Fruit fly (Drosophila melanogaster) whole organism, adult: ENCODE results near the gene CG7054.
A peak's percentile ranks its signal among the peaks of the same experiment; 100 is the strongest.

Experiments used
- CG11617 ChIP-seq: fragments of 200-800 bp; sonication (Bioruptor generic); optimal IDR thresholded peaks from 2 replicates; lab custom pipeline; 2017; ENCODE audit warnings: mild to moderate bottlenecking, missing biosample characterization, missing genetic modification reagents, missing genetic modification characterization
- CG12768 ChIP-seq: fragments of 200-800 bp; sonication (Bioruptor generic); optimal IDR thresholded peaks from 2 replicates; lab custom pipeline; 2017; ENCODE audit warnings: missing biosample characterization, missing genetic modification characterization, mild to moderate bottlenecking, moderate library complexity, missing genetic modification reagents
- CG14711 ChIP-seq: fragments of 200-800 bp; sonication (Bioruptor generic); optimal IDR thresholded peaks from 2 replicates; lab custom pipeline; 2018; ENCODE audit warnings: missing biosample characterization, mild to moderate bottlenecking, missing genetic modification characterization, moderate library complexity
- CG1620 ChIP-seq: fragments of 200-800 bp; sonication (Bioruptor generic); optimal IDR thresholded peaks from 2 replicates; lab custom pipeline; 2016; ENCODE audit warnings: missing biosample characterization, missing genetic modification characterization
- CG33017 ChIP-seq: fragments of 200-800 bp; sonication (Bioruptor generic); optimal IDR thresholded peaks from 2 replicates; lab custom pipeline; 2018; ENCODE audit warnings: missing biosample characterization, mild to moderate bottlenecking, missing genetic modification characterization, moderate library complexity
- CG5204 ChIP-seq: fragments of 200-800 bp; sonication (Bioruptor generic); optimal IDR thresholded peaks from 2 replicates; lab custom pipeline; 2016; ENCODE audit warnings: missing biosample characterization, missing genetic modification characterization
- CG7045 ChIP-seq: fragments of 200-800 bp; sonication (Bioruptor generic); optimal IDR thresholded peaks from 2 replicates; lab custom pipeline; 2017; ENCODE audit warnings: missing biosample characterization, mild to moderate bottlenecking, missing genetic modification characterization
- CG7101 ChIP-seq: fragments of 200-800 bp; sonication (Bioruptor generic); optimal IDR thresholded peaks from 2 replicates; lab custom pipeline; 2018; ENCODE audit warnings: missing biosample characterization, mild to moderate bottlenecking, missing genetic modification characterization, moderate library complexity
- Clk ChIP-seq: fragments of 200-800 bp; sonication (Bioruptor generic); optimal IDR thresholded peaks from 2 replicates; lab custom pipeline; 2017; ENCODE audit warnings: missing biosample characterization, missing genetic modification characterization
- Crg-1 ChIP-seq: fragments of 200-800 bp; sonication (Bioruptor generic); optimal IDR thresholded peaks from 2 replicates; lab custom pipeline; 2016; ENCODE audit warnings: missing biosample characterization, missing genetic modification characterization
- Hr96 ChIP-seq: fragments of 200-800 bp; sonication (Bioruptor generic); optimal IDR thresholded peaks from 2 replicates; lab custom pipeline; 2016; ENCODE audit warnings: missing biosample characterization, missing genetic modification characterization
- Mnt ChIP-seq: fragments of 200-800 bp; sonication (Bioruptor generic); optimal IDR thresholded peaks from 2 replicates; lab custom pipeline; 2016; ENCODE audit warnings: missing biosample characterization, mild to moderate bottlenecking, missing genetic modification characterization
- bab1 ChIP-seq: fragments of 200-800 bp; sonication (Bioruptor generic); optimal IDR thresholded peaks from 3 replicates; lab custom pipeline; 2019; ENCODE audit warnings: missing biosample characterization, mild to moderate bottlenecking, missing genetic modification characterization, moderate library complexity
- cic ChIP-seq: fragments of 200-800 bp; sonication (Bioruptor generic); optimal IDR thresholded peaks from 2 replicates; lab custom pipeline; 2017; ENCODE audit warnings: missing biosample characterization, mild to moderate bottlenecking, missing genetic modification characterization, moderate library complexity
- cnc ChIP-seq, 2 experiments: fragments of >200 bp; optimal IDR thresholded peaks; 2 replicates each; lab custom pipeline; 2017
- kay ChIP-seq: fragments of 200-800 bp; sonication (Bioruptor generic); peaks from one replicate; lab custom pipeline; 2016; ENCODE audit warnings: missing biosample characterization, missing genetic modification characterization, borderline replicate concordance
- ovo ChIP-seq: fragments of 200-800 bp; sonication (Bioruptor generic); optimal IDR thresholded peaks from 2 replicates; lab custom pipeline; 2016; ENCODE audit warnings: missing biosample characterization, missing genetic modification characterization
- pad ChIP-seq: fragments of 200-800 bp; sonication (Bioruptor generic); optimal IDR thresholded peaks from 3 replicates; lab custom pipeline; 2017; ENCODE audit warnings: missing biosample characterization, missing genetic modification characterization, mild to moderate bottlenecking, moderate library complexity, missing genetic modification reagents
- tj ChIP-seq: fragments of 200-800 bp; sonication (Bioruptor generic); optimal IDR thresholded peaks from 3 replicates; lab custom pipeline; 2017; ENCODE audit warnings: missing biosample characterization, mild to moderate bottlenecking, missing genetic modification characterization, moderate library complexity
- toe ChIP-seq: fragments of 200-800 bp; sonication (Bioruptor generic); optimal IDR thresholded peaks from 2 replicates; lab custom pipeline; 2016; ENCODE audit warnings: missing biosample characterization, missing genetic modification characterization

CG7054 gene

dm6 chr3R:22464611-22465113 lies at the start of gene CG7054:
CG7054 (plus strand) TSS chr3R:22464985.
- TF ChIP-seq CG11617 (GFP tag; lab: Kevin White, UChicago) (peak; percentile 68), toe (GFP tag; lab: Kevin White, UChicago) (no peak), pad (peak; percentile 49), CG14711 (tag; lab: Kevin White, UChicago) (peak; percentile 42), CG33017 (tag; lab: Kevin White, UChicago) (peak; percentile 65), cic (GFP tag; lab: Kevin White, UChicago) (peak; percentile 78), ovo (GFP tag; lab: Kevin White, UChicago) (peak; percentile 9), Hr96 (GFP tag; lab: Kevin White, UChicago) (peak; percentile 46), CG5204 (no peak), Crg-1 (no peak), Mnt (GFP tag; lab: Kevin White, UChicago) (peak; percentile 54), CG7045 (GFP tag; lab: Kevin White, UChicago) (peak; percentile 72), CG7101 (tag; lab: Kevin White, UChicago) (peak; percentile 71), tj (GFP tag; lab: Kevin White, UChicago) (peak; percentile 65), bab1 (GFP tag; lab: Kevin White, UChicago) (peak; percentile 15), CG12768 (GFP tag; lab: Kevin White, UChicago) (peak; percentile 61), kay (GFP tag; lab: Kevin White, UChicago) (peak; percentile 98), CG1620 (GFP tag; lab: Kevin White, UChicago) (peak; percentile 10), Clk (GFP tag; lab: Kevin White, UChicago) (no peak), cnc (optimal IDR thresholded peaks at IDR 0.05; lab: Kevin White, UChicago) (no peak)

- TF ChIP-seq Hr96 (GFP tag; lab: Kevin White, UChicago) (no peak), CG1620 (GFP tag; lab: Kevin White, UChicago) (no peak), pad (peak; percentile 27), toe (GFP tag; lab: Kevin White, UChicago) (no peak), CG7045 (GFP tag; lab: Kevin White, UChicago) (no peak), Mnt (GFP tag; lab: Kevin White, UChicago) (peak; percentile 100), CG33017 (tag; lab: Kevin White, UChicago) (no peak), CG12768 (GFP tag; lab: Kevin White, UChicago) (no peak), CG14711 (tag; lab: Kevin White, UChicago) (peak; percentile 19), Crg-1 (no peak), ovo (GFP tag; lab: Kevin White, UChicago) (no peak), cic (GFP tag; lab: Kevin White, UChicago) (peak; percentile 27), CG7101 (tag; lab: Kevin White, UChicago) (peak; percentile 45), Clk (GFP tag; lab: Kevin White, UChicago) (no peak), cnc (optimal IDR thresholded peaks at IDR 0.05; lab: Kevin White, UChicago) (no peak), CG11617 (GFP tag; lab: Kevin White, UChicago) (peak; percentile 6), kay (GFP tag; lab: Kevin White, UChicago) (peak; percentile 88), bab1 (GFP tag; lab: Kevin White, UChicago) (peak; percentile 67), CG5204 (no peak), tj (GFP tag; lab: Kevin White, UChicago) (no peak)
Observed at dm6 chr3R:22420911-22421310, 43.9 kb upstream of the CG7054 start, which contains the start of the genes Nop56 and mats. Nop56 (minus strand) TSS chr3R:22421068. mats (plus strand) TSS chr3R:22421161.

- TF ChIP-seq kay (GFP tag; lab: Kevin White, UChicago) (no peak), CG11617 (GFP tag; lab: Kevin White, UChicago) (no peak), CG14711 (tag; lab: Kevin White, UChicago) (peak; percentile 56), CG7101 (tag; lab: Kevin White, UChicago) (peak; percentile 69), CG7045 (GFP tag; lab: Kevin White, UChicago) (peak; percentile 6), cnc (optimal IDR thresholded peaks at IDR 0.05; lab: Kevin White, UChicago) (no peak), CG5204 (no peak), CG1620 (GFP tag; lab: Kevin White, UChicago) (no peak), CG12768 (GFP tag; lab: Kevin White, UChicago) (no peak), toe (GFP tag; lab: Kevin White, UChicago) (no peak), Mnt (GFP tag; lab: Kevin White, UChicago) (no peak), pad (peak; percentile 2), cic (GFP tag; lab: Kevin White, UChicago) (no peak), Crg-1 (no peak), Clk (GFP tag; lab: Kevin White, UChicago) (no peak), tj (GFP tag; lab: Kevin White, UChicago) (no peak), CG33017 (tag; lab: Kevin White, UChicago) (peak; percentile 54), bab1 (GFP tag; lab: Kevin White, UChicago) (peak; percentile 90), Hr96 (GFP tag; lab: Kevin White, UChicago) (peak; percentile 23), ovo (GFP tag; lab: Kevin White, UChicago) (no peak)
Observed at dm6 chr3R:22421618-22422017, 43.2 kb upstream of the CG7054 start.

DNA sequence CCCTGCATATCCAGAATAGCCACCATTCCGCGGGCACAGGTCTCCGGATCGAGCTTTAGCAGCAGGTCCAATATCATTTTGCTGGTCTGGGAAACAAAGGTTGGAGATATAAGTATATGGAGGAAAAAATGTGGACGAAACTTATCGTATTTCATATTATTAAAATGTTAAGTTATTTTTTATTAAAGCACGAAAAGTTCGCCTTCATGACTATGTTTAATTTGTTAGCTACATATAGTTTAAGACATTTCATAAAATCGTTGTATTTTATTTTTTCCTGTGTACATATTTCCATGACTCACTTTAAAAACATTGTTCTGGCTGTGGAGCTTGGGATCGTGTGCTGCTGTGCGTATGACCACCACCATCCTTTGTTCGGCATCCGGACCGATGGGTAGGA lies 40.8 kb upstream of the CG7054 start:
- TF ChIP-seq pad = no peak
- TF ChIP-seq bab1 (GFP tag; lab: Kevin White, UChicago) = no peak
- TF ChIP-seq cic (GFP tag; lab: Kevin White, UChicago) = no peak
- no peak for TF ChIP-seq CG7045 (GFP tag; lab: Kevin White, UChicago)
- TF ChIP-seq CG7101 (tag; lab: Kevin White, UChicago) = no peak
- no peak for TF ChIP-seq CG1620 (GFP tag; lab: Kevin White, UChicago)
- no peak for TF ChIP-seq CG14711 (tag; lab: Kevin White, UChicago)
- no peak for TF ChIP-seq tj (GFP tag; lab: Kevin White, UChicago)
- TF ChIP-seq CG33017 (tag; lab: Kevin White, UChicago) = no peak
- TF ChIP-seq CG12768 (GFP tag; lab: Kevin White, UChicago) = no peak
- TF ChIP-seq Mnt (GFP tag; lab: Kevin White, UChicago) = no peak
- no peak for TF ChIP-seq Hr96 (GFP tag; lab: Kevin White, UChicago)
- TF ChIP-seq CG5204 = no peak
- no peak for TF ChIP-seq toe (GFP tag; lab: Kevin White, UChicago)
- TF ChIP-seq ovo (GFP tag; lab: Kevin White, UChicago) = no peak
- no peak for TF ChIP-seq kay (GFP tag; lab: Kevin White, UChicago)
- no peak for TF ChIP-seq CG11617 (GFP tag; lab: Kevin White, UChicago)
- TF ChIP-seq Clk (GFP tag; lab: Kevin White, UChicago) = no peak
- no peak for TF ChIP-seq Crg-1
- TF ChIP-seq cnc (optimal IDR thresholded peaks at IDR 0.05; lab: Kevin White, UChicago) = no peak
